Worm (Caenorhabditis elegans) whole organism, early embryonic: ENCODE data around the gene moe-3.
A peak's percentile ranks its signal among the peaks of the same experiment; 100 is the strongest.

Experiments used
- B0310.2 ChIP-seq: sonication (generic microtip); optimal IDR thresholded peaks from 2 replicates; lab custom pipeline; 2016; ENCODE audit warnings: mild to moderate bottlenecking, missing genetic modification characterization, missing compliant biosample characterization
- F13C5.2 ChIP-seq: sonication (generic microtip); optimal IDR thresholded peaks from 2 replicates; lab custom pipeline; 2017; ENCODE audit warnings: mild to moderate bottlenecking, missing genetic modification characterization, inconsistent platforms, missing compliant biosample characterization
- aly-1 ChIP-seq: sonication (generic microtip); optimal IDR thresholded peaks from 2 replicates; lab custom pipeline; 2016; ENCODE audit warnings: missing genetic modification characterization, missing compliant biosample characterization
- ama-1 ChIP-seq: fragments of 150-350 bp; optimal IDR thresholded peaks from 2 replicates; lab custom pipeline; 2014
- ceh-13 ChIP-seq: fragments of 200-800 bp; sonication (Bioruptor generic); optimal IDR thresholded peaks from 2 replicates; lab custom pipeline; 2018; ENCODE audit warnings: mild to moderate bottlenecking, missing genetic modification characterization, missing compliant biosample characterization
- ceh-36 ChIP-seq: sonication (generic microtip); optimal IDR thresholded peaks from 2 replicates; lab custom pipeline; 2016; ENCODE audit warnings: missing genetic modification characterization, inconsistent platforms, missing compliant biosample characterization
- ets-7 ChIP-seq: sonication (generic microtip); optimal IDR thresholded peaks from 2 replicates; lab custom pipeline; 2016; ENCODE audit warnings: missing genotype, missing genetic modification characterization, missing compliant biosample characterization
- flt-1 ChIP-seq: fragments of 200-800 bp; sonication (Bioruptor generic); IDR thresholded peaks from 2 replicates; pipeline ENCODE4 v1.3.6; 2022; ENCODE audit warnings: missing genetic modification characterization, missing compliant biosample characterization
- hmbx-1 ChIP-seq: sonication (generic microtip); optimal IDR thresholded peaks from 2 replicates; lab custom pipeline; 2016; ENCODE audit warnings: mild to moderate bottlenecking, missing genetic modification characterization, missing compliant biosample characterization
- hmg-4 ChIP-seq: fragments of 200-800 bp; sonication (Bioruptor generic); optimal IDR thresholded peaks from 2 replicates; lab custom pipeline; 2018; ENCODE audit warnings: mild to moderate bottlenecking, missing genetic modification characterization, missing compliant biosample characterization
- hnd-1 ChIP-seq: sonication (generic microtip); optimal IDR thresholded peaks from 2 replicates; lab custom pipeline; 2016; ENCODE audit warnings: missing genetic modification characterization, missing compliant biosample characterization
- pes-1 ChIP-seq: fragments of 200-800 bp; sonication (Bioruptor generic); IDR thresholded peaks from 2 replicates; pipeline ENCODE4 v1.3.6; 2022; ENCODE audit warnings: missing genetic modification reagents, missing genetic modification characterization, missing compliant biosample characterization
- scrt-1 ChIP-seq: fragments of 200-800 bp; sonication (Bioruptor generic); IDR thresholded peaks from 2 replicates; pipeline ENCODE4 v1.3.6; 2022; ENCODE audit warnings: missing genetic modification characterization, missing compliant biosample characterization
- sea-1 ChIP-seq: fragments of 200-800 bp; sonication (Bioruptor generic); conservative IDR thresholded peaks from 2 replicates; pipeline ENCODE4 v1.3.6; 2022; ENCODE audit warnings: missing genetic modification characterization, missing compliant biosample characterization
- tbx-11 ChIP-seq: fragments of 200-800 bp; sonication (Bioruptor generic); IDR thresholded peaks from 2 replicates; pipeline ENCODE4 v1.3.6; 2022; ENCODE audit warnings: missing genetic modification characterization, missing compliant biosample characterization
- tbx-37 ChIP-seq: fragments of 200-800 bp; sonication (Bioruptor generic); conservative IDR thresholded peaks from 2 replicates; pipeline ENCODE4 v1.3.6; 2022; ENCODE audit warnings: missing genetic modification reagents, missing genetic modification characterization, missing compliant biosample characterization
- tra-4 ChIP-seq: sonication (generic microtip); optimal IDR thresholded peaks from 2 replicates; lab custom pipeline; 2017; ENCODE audit warnings: missing genetic modification characterization, missing compliant biosample characterization

Gene moe-3

DNA sequence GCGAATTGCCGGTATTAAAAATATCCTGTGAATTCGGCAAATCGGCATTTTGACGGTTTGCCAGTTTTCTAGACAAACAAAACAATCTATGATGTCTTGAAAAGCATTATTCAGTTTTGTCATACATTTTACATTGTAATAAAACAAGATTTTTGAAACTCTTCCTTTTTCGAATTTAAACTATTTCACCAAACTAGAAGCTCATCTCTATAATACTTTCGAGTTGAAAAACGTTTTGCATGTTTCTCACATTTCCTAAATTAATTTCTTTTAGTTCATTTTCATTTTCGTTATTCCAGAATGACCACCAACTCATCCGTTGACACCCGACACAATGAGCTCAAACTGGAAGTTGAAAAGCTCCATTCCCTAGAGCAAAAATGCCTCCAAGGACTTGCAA lies 35.9 kb downstream of the moe-3 start, which contains the start of gene F29C12.6:
Gene F29C12.6 (plus strand): TSS at position 301 of the 400 bp plus-strand sequence.
- TF ChIP-seq pes-1 (GFP tag; lab: Robert Waterston, UW) = no peak
- no peak for TF ChIP-seq tra-4
- TF ChIP-seq hmbx-1 (tag; lab: Kevin White, UChicago) = no peak
- no peak for TF ChIP-seq flt-1
- TF ChIP-seq ama-1 = no peak

DNA sequence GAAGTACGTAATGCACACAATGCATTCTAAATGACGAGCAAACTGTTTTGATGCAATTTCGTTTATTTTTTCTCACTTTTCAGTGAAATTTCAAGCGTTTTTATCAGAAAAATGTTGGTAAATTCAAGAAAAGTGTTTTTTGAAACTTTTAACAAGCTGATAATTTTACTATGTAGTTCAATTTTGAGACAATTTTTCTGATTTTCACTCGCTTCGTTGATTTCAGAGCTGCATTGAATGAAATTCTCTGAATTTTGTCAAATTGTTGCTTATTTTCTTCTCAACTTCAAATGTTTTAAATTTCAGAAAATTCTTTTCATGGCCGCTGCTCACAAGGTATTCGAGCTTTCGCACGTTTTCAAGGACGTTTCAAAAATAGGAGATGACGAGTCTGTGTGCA lies 42.8 kb downstream of the moe-3 start, which contains the start of gene bath-45:
Gene bath-45 (plus strand): TSS at position 301 of the 400 bp plus-strand sequence.
- TF ChIP-seq tra-4 (no peak), scrt-1 (GFP tag; lab: Robert Waterston, UW) (no peak), ceh-36 (tag; lab: Kevin White, UChicago) (no peak), hnd-1 (tag; lab: Kevin White, UChicago) (no peak), sea-1 (GFP tag; lab: Robert Waterston, UW) (no peak), aly-1 (tag; lab: Kevin White, UChicago) (no peak), B0310.2 (tag; lab: Kevin White, UChicago) (no peak), ets-7 (tag; lab: Kevin White, UChicago) (no peak)

DNA sequence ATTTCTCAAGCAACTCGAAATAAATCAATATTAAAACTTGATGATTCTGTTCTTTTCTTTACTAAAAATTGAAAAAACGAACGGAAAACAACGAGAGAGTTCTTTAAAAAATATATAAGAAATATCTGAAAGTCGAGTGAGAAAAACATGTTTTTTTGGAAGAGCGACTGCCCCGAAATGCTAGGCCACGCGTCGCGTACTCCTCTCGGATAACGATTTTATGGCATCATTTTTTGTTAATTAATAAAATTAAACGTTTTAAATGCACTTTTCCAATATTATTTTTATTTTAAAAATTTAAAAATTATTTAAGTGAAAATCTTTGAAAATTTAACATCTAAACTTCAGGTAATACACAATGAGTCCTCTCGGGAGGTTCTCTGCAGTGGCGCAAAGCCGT lies 48.4 kb downstream of the moe-3 start, which contains the start of gene gfm-1:
Gene gfm-1 (plus strand): TSS at position 349 of the 400 bp plus-strand sequence.
- TF ChIP-seq ceh-36 (tag; lab: Kevin White, UChicago) (no peak), ama-1 (no peak), ceh-13 (peak; percentile 12), tbx-11 (no peak), aly-1 (tag; lab: Kevin White, UChicago) (no peak), ets-7 (tag; lab: Kevin White, UChicago) (no peak), tra-4 (no peak), pes-1 (GFP tag; lab: Robert Waterston, UW) (peak; percentile 65), tbx-37 (GFP tag; lab: Robert Waterston, UW) (peak; percentile 69; the same call in 1 of the 2 replicates), flt-1 (0 out of 2 replicates have a peak, but pooled peaks have one; percentile 25)

DNA sequence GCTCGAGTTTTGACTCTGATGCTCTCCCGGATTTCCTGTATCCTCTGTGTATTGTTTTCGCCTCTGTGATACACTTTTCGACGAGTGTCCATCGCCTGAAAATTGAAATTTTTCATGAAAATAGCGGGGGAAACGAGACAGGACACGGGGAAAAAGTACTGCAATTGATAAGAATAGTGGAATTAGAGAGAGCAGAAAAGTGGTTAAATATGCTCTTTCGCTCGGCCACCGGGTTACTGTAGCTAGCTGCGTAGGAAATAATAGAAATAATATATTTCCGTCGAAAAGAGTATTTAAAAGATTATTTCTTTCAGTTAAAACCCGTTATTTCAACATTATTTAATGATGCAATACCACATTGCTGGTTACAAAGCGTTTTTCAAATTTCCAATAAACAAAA lies 48.8 kb downstream of the moe-3 start, which contains the start of gene rict-1:
Gene rict-1 (minus strand): TSS at position 101 of the 400 bp plus-strand sequence.
- no peak for TF ChIP-seq tbx-37 (GFP tag; lab: Robert Waterston, UW)
- no peak for TF ChIP-seq F13C5.2
- no peak for TF ChIP-seq ceh-13
- no peak for TF ChIP-seq tbx-11
- TF ChIP-seq flt-1 = no peak
- TF ChIP-seq ama-1 = no peak
- no peak for TF ChIP-seq hmg-4 (GFP tag; lab: Kevin White, UChicago)
- no peak for TF ChIP-seq sea-1 (GFP tag; lab: Robert Waterston, UW)
- TF ChIP-seq tra-4 = no peak
- no peak for TF ChIP-seq B0310.2 (tag; lab: Kevin White, UChicago)
- no peak for TF ChIP-seq ceh-36 (tag; lab: Kevin White, UChicago)
